Worm (Caenorhabditis elegans): ENCODE results near the gene T28C6.8.

Gene T28C6.8

ce11 chrIV:8844457-8844856 is 13.9 kb upstream of the T28C6.8 start, which contains the start of gene T11B7.2:
TSS of gene T11B7.2 (minus strand) at chrIV:8844557.
- TF ChIP-seq pha-4 (tag; optimal IDR thresholded peaks at IDR 0.05) (no peak), mab-5 (tag; optimal IDR thresholded peaks at IDR 0.05) (no peak), elt-3 (tag; optimal IDR thresholded peaks at IDR 0.05) (no peak), M03D4.4 (tag; optimal IDR thresholded peaks at IDR 0.05) (no peak), drap-1 (GFP tag; optimal IDR thresholded peaks at IDR 0.05) (no peak), flh-1 (GFP tag; optimal IDR thresholded peaks at IDR 0.05) (no peak), ztf-11 (tag; optimal IDR thresholded peaks at IDR 0.05) (no peak), unc-120 (tag; optimal IDR thresholded peaks at IDR 0.05; ENCODE audit: poor library complexity, severe bottlenecking) (no peak), unc-39 (tag; optimal IDR thresholded peaks at IDR 0.05) (no peak), nhr-76 (tag; optimal IDR thresholded peaks at IDR 0.05) (no peak), nhr-12 (tag; optimal IDR thresholded peaks at IDR 0.05) (no peak), nhr-28 (tag; optimal IDR thresholded peaks at IDR 0.05) (no peak), ham-2 (GFP tag; optimal IDR thresholded peaks at IDR 0.05) (no peak)

ce11 chrIV:8840161-8840765 is 9.7 kb upstream of the T28C6.8 start, which contains the start of the genes T28C6.11 and T11B7.1:
TSS of gene T28C6.11 (minus strand) at chrIV:8840261.
TSS of gene T11B7.1 (plus strand) at chrIV:8840715.
- no peak for TF ChIP-seq unc-62 (GFP tag; optimal IDR thresholded peaks at IDR 0.05)
- TF ChIP-seq mls-2 (tag; optimal IDR thresholded peaks at IDR 0.05) = no peak
- no peak for TF ChIP-seq lsy-2 (tag; optimal IDR thresholded peaks at IDR 0.05)
- TF ChIP-seq nhr-28 (tag; optimal IDR thresholded peaks at IDR 0.05) = no peak
- TF ChIP-seq hlh-1 (tag; optimal IDR thresholded peaks at IDR 0.05) = no peak
- TF ChIP-seq M03D4.4 (tag; optimal IDR thresholded peaks at IDR 0.05) = no peak
- no peak for TF ChIP-seq sem-2 (GFP tag; optimal IDR thresholded peaks at IDR 0.05)
- TF ChIP-seq nhr-12 (tag; optimal IDR thresholded peaks at IDR 0.05) = no peak
- TF ChIP-seq ham-2 (GFP tag; optimal IDR thresholded peaks at IDR 0.05) = no peak
- no peak for TF ChIP-seq unc-39 (tag; optimal IDR thresholded peaks at IDR 0.05)
- TF ChIP-seq elt-1 (tag; optimal IDR thresholded peaks at IDR 0.05; ENCODE audit: borderline replicate concordance, insufficient read depth) = no peak
- TF ChIP-seq ces-1 (GFP tag; optimal IDR thresholded peaks at IDR 0.05) = no peak
- TF ChIP-seq pha-4 (tag; optimal IDR thresholded peaks at IDR 0.05) = no peak
- TF ChIP-seq ceh-43 (GFP tag; optimal IDR thresholded peaks at IDR 0.05) = no peak
- TF ChIP-seq ceh-83 (GFP tag; optimal IDR thresholded peaks at IDR 0.05) = no peak

- TF ChIP-seq drap-1 (GFP tag; optimal IDR thresholded peaks at IDR 0.05) (no peak), mep-1 (tag; optimal IDR thresholded peaks at IDR 0.05) (no peak), bed-3 (GFP tag; optimal IDR thresholded peaks at IDR 0.05) (no peak), ceh-83 (GFP tag; optimal IDR thresholded peaks at IDR 0.05) (no peak), flh-1 (GFP tag; optimal IDR thresholded peaks at IDR 0.05) (no peak), elt-1 (tag; optimal IDR thresholded peaks at IDR 0.05; ENCODE audit: borderline replicate concordance, insufficient read depth) (no peak)
These were observed 3.0 kb downstream of the T28C6.8 start, which contains the start of gene T28C6.7 for ce11 chrIV:8827500-8827899. TSS of gene T28C6.7 (plus strand) at chrIV:8827800.

ce11 chrIV:8826606-8827000 is 3.9 kb downstream of the T28C6.8 start:
- TF ChIP-seq ztf-11 (tag; optimal IDR thresholded peaks at IDR 0.05) = no peak
- TF ChIP-seq unc-120 (tag; optimal IDR thresholded peaks at IDR 0.05; ENCODE audit: poor library complexity, severe bottlenecking) = peak; percentile 9

- TF ChIP-seq flh-1 (GFP tag; optimal IDR thresholded peaks at IDR 0.05) (no peak), mab-5 (tag; optimal IDR thresholded peaks at IDR 0.05) (no peak), ceh-43 (GFP tag; optimal IDR thresholded peaks at IDR 0.05) (no peak), nhr-2 (tag; optimal IDR thresholded peaks at IDR 0.05) (no peak), unc-62 (GFP tag; optimal IDR thresholded peaks at IDR 0.05) (no peak), hlh-1 (tag; optimal IDR thresholded peaks at IDR 0.05) (no peak), ztf-11 (tag; optimal IDR thresholded peaks at IDR 0.05) (no peak), nhr-237 (tag; optimal IDR thresholded peaks at IDR 0.05) (no peak), zip-8 (tag; optimal IDR thresholded peaks at IDR 0.05) (no peak), nhr-28 (tag; optimal IDR thresholded peaks at IDR 0.05) (no peak), cnd-1 (tag; optimal IDR thresholded peaks at IDR 0.05) (no peak), mep-1 (tag; optimal IDR thresholded peaks at IDR 0.05) (no peak), M03D4.4 (tag; optimal IDR thresholded peaks at IDR 0.05) (no peak), ham-2 (GFP tag; optimal IDR thresholded peaks at IDR 0.05) (no peak), drap-1 (GFP tag; optimal IDR thresholded peaks at IDR 0.05) (no peak), ces-1 (GFP tag; optimal IDR thresholded peaks at IDR 0.05) (no peak), unc-39 (tag; optimal IDR thresholded peaks at IDR 0.05) (no peak), ceh-39 (tag; optimal IDR thresholded peaks at IDR 0.05) (no peak)
These were observed 4.4 kb downstream of the T28C6.8 start for ce11 chrIV:8825997-8826605.
